Fruit fly (Drosophila melanogaster): ENCODE results near the gene CG7872.

DNA sequence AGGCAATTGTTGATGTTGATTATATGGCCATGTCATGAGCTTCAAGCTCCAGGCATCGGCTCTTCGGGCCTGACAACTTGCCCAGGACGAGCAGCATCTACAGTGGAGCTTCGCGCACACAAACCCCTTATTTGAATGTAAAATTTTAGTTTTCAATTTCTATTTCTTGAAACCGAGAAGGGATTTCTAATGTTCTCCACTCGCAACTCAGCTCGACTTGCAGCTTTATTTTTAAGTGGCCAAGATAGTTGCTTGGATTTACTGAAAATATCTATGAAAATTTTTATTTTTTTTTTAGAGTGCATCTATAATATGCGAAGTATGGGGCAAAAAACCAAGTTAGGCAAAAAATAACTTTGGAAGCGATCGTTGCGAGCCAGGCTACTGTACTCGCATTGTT lies 33.0 kb downstream of the CG7872 start:
- TF ChIP-seq so (GFP tag; IDR thresholded peaks at IDR 0.05) (no peak), CG30020 (tag; optimal IDR thresholded peaks at IDR 0.05) (no peak)

Data from whole organism, embryonic.